Fruit fly (Drosophila melanogaster): ENCODE results near the gene js.

Gene js

DNA sequence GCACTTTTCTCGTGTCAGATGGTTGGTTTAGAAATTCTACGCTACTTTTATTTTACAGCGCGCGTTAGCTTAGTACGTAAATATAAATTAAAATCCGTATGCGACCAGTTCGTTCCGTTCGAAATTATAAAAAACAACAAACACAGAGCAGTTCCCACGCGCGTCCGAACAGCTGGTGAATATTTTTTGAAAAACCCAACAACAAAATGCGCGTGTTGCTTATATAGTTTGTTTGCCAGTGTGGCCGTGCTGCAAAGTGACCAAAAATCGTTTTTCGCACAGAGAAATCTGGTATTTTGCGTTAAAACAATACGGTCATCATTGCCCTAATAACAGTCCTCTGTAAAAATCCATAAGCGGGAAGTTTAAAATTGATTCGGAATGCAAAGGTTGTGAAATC is 29.8 kb downstream of the js start (continued):
- TF ChIP-seq lbe (GFP tag; optimal IDR thresholded peaks at IDR 0.05) (peak; percentile 29), CG7745 (tag; optimal IDR thresholded peaks at IDR 0.05) (peak; percentile 28), trem (tag; optimal IDR thresholded peaks at IDR 0.05) (peak; percentile 75), CG17829 (tag; optimal IDR thresholded peaks at IDR 0.05) (peak; percentile 58), onecut (GFP tag; IDR thresholded peaks at IDR 0.05) (0 out of 2 replicates have a peak, but pooled peaks have one; percentile 18), CTCF (GFP tag; optimal IDR thresholded peaks at IDR 0.05) (peak; percentile 23), CG17186 (GFP tag; optimal IDR thresholded peaks at IDR 0.05) (peak; percentile 65), fru (optimal IDR thresholded peaks at IDR 0.05) (no peak), D19A (tag; optimal IDR thresholded peaks at IDR 0.05) (peak; percentile 45), gro (GFP tag; optimal IDR thresholded peaks at IDR 0.05) (peak; percentile 40), Fer1 (GFP tag; optimal IDR thresholded peaks at IDR 0.05) (peak; percentile 36), gcm2 (GFP tag; optimal IDR thresholded peaks at IDR 0.05) (no peak), CG5953 (GFP tag; IDR thresholded peaks at IDR 0.05) (no peak), MBD-R2 (GFP tag; IDR thresholded peaks at IDR 0.05) (peak; percentile 41; the same call in 1 of the 2 replicates), CG12659 (GFP tag; optimal IDR thresholded peaks at IDR 0.05) (peak; percentile 47), grau (tag; optimal IDR thresholded peaks at IDR 0.05) (peak; percentile 25), Opbp (GFP tag; IDR thresholded peaks at IDR 0.05; ENCODE audit: partially characterized antibody) (peak; percentile 49; the same call in 2 of the 3 replicates), Hmr (GFP tag; optimal IDR thresholded peaks at IDR 0.05) (peak; percentile 16), tap (tag; optimal IDR thresholded peaks at IDR 0.05) (peak; percentile 9), CrebB (tag; optimal IDR thresholded peaks at IDR 0.05) (peak; percentile 57), chm (GFP tag; IDR thresholded peaks at IDR 0.05) (0 out of 2 replicates have a peak, but pooled peaks have one; percentile 34), CG17361 (GFP tag; IDR thresholded peaks at IDR 0.05) (peak; percentile 18; the same call in 1 of the 3 replicates), crp (GFP tag; optimal IDR thresholded peaks at IDR 0.05) (peak in 1 of 2 experiments; percentile 81), gfzf (GFP tag; optimal IDR thresholded peaks at IDR 0.05) (peak; percentile 99), Sry-δ (GFP tag; optimal IDR thresholded peaks at IDR 0.05) (peak; percentile 51), YL-1 (GFP tag; optimal IDR thresholded peaks at IDR 0.05) (peak; percentile 30), amos (GFP tag; IDR thresholded peaks at IDR 0.05; ENCODE audit: partially characterized antibody) (peak; percentile 49), BEAF-32 (GFP tag; optimal IDR thresholded peaks at IDR 0.05) (peak; percentile 49), CG14965 (GFP tag; optimal IDR thresholded peaks at IDR 0.05; ENCODE audit: borderline replicate concordance) (no peak), Ssrp (tag; optimal IDR thresholded peaks at IDR 0.05) (no peak), CG14860 (GFP tag; IDR thresholded peaks at IDR 0.05; ENCODE audit: partially characterized antibody) (peak; percentile 38), aop (GFP tag; IDR thresholded peaks at IDR 0.05) (no peak), CG6654 (GFP tag; optimal IDR thresholded peaks at IDR 0.05) (no peak), sd (tag; optimal IDR thresholded peaks at IDR 0.05) (peak; percentile 44), CG10147 (GFP tag; optimal IDR thresholded peaks at IDR 0.05) (peak; percentile 12), nmo (GFP tag; optimal IDR thresholded peaks at IDR 0.05) (peak; percentile 20), stwl (tag; optimal IDR thresholded peaks at IDR 0.05) (peak; percentile 77), phol (tag; optimal IDR thresholded peaks at IDR 0.05) (peak; percentile 16), Blimp-1 (GFP tag; optimal IDR thresholded peaks at IDR 0.05) (no peak), peb (GFP tag; IDR thresholded peaks at IDR 0.05) (no peak), CG7271 (tag; optimal IDR thresholded peaks at IDR 0.05) (peak; percentile 24), NC2β (GFP tag; optimal IDR thresholded peaks at IDR 0.05) (peak; percentile 87), CG12391 (tag; optimal IDR thresholded peaks at IDR 0.05) (peak; percentile 32), CG10654 (GFP tag; optimal IDR thresholded peaks at IDR 0.05) (no peak), CHES-1-like (GFP tag; optimal IDR thresholded peaks at IDR 0.05) (peak; percentile 10), CG2712 (tag; optimal IDR thresholded peaks at IDR 0.05) (peak; percentile 51), CG11504 (tag; optimal IDR thresholded peaks at IDR 0.05) (peak; percentile 30), tx (GFP tag; optimal IDR thresholded peaks at IDR 0.05) (no peak), twi (tag; optimal IDR thresholded peaks at IDR 0.05) (peak; percentile 6), CG7556 (GFP tag; optimal IDR thresholded peaks at IDR 0.05) (no peak)
